Fruit fly (Drosophila melanogaster): ENCODE data around the gene Spn77Ba.

Gene Spn77Ba

DNA sequence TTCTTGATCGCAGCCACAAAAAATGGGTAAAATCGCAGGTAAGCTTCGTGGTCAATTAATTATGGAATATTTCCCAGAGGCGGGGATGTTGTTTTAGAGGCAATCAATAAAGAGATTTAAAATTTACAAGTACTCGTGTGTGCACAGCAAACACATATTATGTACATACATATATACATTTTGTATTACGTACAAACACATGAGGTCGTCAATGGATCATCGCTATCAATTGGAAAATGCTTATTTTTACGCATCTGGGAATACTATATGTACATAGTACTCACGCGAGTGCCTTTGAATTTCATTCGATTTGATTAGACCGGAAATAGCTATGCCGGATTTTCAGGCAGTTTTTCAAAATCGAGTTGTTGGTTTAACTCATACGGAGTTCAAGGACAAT lies 761 bp downstream of the Spn77Ba start:
- TF ChIP-seq CG6808 (GFP tag; optimal IDR thresholded peaks at IDR 0.05) = no peak
- TF ChIP-seq svp (GFP tag) = peak; percentile 69
- TF ChIP-seq CG3032 (tag; optimal IDR thresholded peaks at IDR 0.05) = no peak
- no peak for TF ChIP-seq Eip93F (GFP tag; optimal IDR thresholded peaks at IDR 0.05)
- no peak for TF ChIP-seq CG6163 (GFP tag; IDR thresholded peaks at IDR 0.05)
- TF ChIP-seq Smox (GFP tag; optimal IDR thresholded peaks at IDR 0.05) = no peak

- TF ChIP-seq dac (GFP tag; optimal IDR thresholded peaks at IDR 0.05) (no peak), CG8632 (GFP tag; optimal IDR thresholded peaks at IDR 0.05) (no peak), CG10669 (GFP tag; optimal IDR thresholded peaks at IDR 0.05) (no peak), fd59A (GFP tag; optimal IDR thresholded peaks at IDR 0.05) (no peak), Gug (GFP tag; IDR thresholded peaks at IDR 0.05) (no peak), Hr39 (GFP tag; optimal IDR thresholded peaks at IDR 0.05) (no peak), CG11902 (GFP tag; optimal IDR thresholded peaks at IDR 0.05) (no peak), OdsH (GFP tag; optimal IDR thresholded peaks at IDR 0.05) (no peak), CG10631 (GFP tag; optimal IDR thresholded peaks at IDR 0.05) (no peak), CG11762 (GFP tag; optimal IDR thresholded peaks at IDR 0.05; ENCODE audit: insufficient read depth) (no peak), Eip75B (GFP tag; optimal IDR thresholded peaks at IDR 0.05) (no peak), Lpt (GFP tag; optimal IDR thresholded peaks at IDR 0.05) (no peak), fd85E (GFP tag; optimal IDR thresholded peaks at IDR 0.05) (no peak), svp (GFP tag) (no peak), CG3919 (GFP tag; optimal IDR thresholded peaks at IDR 0.05) (no peak), Eip93F (GFP tag; optimal IDR thresholded peaks at IDR 0.05) (no peak), cyc (GFP tag; optimal IDR thresholded peaks at IDR 0.05) (no peak)
These were observed 3.1 kb downstream of the Spn77Ba start for dm6 chr3L:20320044-20320443.

DNA sequence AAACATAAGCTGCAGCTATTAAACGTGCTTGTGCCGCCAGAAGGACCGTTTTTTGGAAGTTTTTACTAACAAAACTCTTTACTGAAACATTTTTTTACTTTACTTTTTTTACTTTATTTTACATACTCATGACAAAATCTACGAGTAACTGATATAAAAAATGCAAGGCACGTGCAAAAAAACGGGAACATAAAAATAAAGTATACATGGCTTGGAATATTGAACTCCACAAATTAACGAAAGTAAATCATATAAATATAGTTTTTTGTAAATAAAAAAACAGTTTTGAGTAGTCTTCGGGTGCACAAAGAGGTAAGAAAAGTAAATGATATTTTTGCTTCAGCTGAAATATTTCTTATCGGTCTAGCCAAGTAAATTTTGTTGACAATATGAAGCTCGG lies 3.7 kb downstream of the Spn77Ba start, which contains the start of gene Spn77Bb:
Gene Spn77Bb (plus strand): TSS at position 301 of the 400 bp plus-strand sequence.
- TF ChIP-seq Ets96B (tag; optimal IDR thresholded peaks at IDR 0.05) (no peak), CG1621 (tag; optimal IDR thresholded peaks at IDR 0.05) (no peak), Blimp-1 (GFP tag; optimal IDR thresholded peaks at IDR 0.05) (no peak), CG31627 (GFP tag; optimal IDR thresholded peaks at IDR 0.05) (no peak), Sox14 (GFP tag; optimal IDR thresholded peaks at IDR 0.05) (no peak), vri (GFP tag; optimal IDR thresholded peaks at IDR 0.05) (no peak), Eip93F (GFP tag; optimal IDR thresholded peaks at IDR 0.05) (no peak), Sox102F (GFP tag; optimal IDR thresholded peaks at IDR 0.05) (no peak), CG10631 (GFP tag; optimal IDR thresholded peaks at IDR 0.05) (no peak), CG34406 (GFP tag; optimal IDR thresholded peaks at IDR 0.05) (no peak), cyc (GFP tag; optimal IDR thresholded peaks at IDR 0.05) (no peak), CG4318 (GFP tag; optimal IDR thresholded peaks at IDR 0.05) (no peak), CG11294 (GFP tag; IDR thresholded peaks at IDR 0.05) (no peak), CG7368 (GFP tag; optimal IDR thresholded peaks at IDR 0.05) (no peak), CG6792 (GFP tag; optimal IDR thresholded peaks at IDR 0.05) (no peak), esn (GFP tag; optimal IDR thresholded peaks at IDR 0.05) (no peak), spab (GFP tag; optimal IDR thresholded peaks at IDR 0.05) (no peak)

DNA sequence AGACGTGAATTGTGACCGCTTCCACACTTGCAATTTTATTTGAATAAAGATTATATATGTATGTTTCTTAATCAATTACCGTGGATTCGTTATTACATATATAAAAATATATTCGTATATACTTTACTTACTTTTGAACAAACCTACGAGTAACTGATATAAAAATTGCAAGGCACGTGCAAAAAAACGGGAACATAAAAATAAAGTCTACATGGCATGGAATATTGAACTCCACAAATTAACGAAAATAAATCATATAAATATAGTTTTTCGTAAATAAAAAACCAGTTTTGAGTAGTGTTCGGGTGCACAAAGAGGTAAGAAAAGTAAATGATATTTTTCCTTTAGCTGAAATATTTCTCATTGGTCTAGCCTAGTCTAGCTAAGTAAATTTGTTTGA lies 25.3 kb downstream of the Spn77Ba start, which contains the start of gene Spn77Bc:
Gene Spn77Bc (plus strand): TSS at position 301 of the 400 bp plus-strand sequence.
- no peak for TF ChIP-seq CG4318 (GFP tag; optimal IDR thresholded peaks at IDR 0.05)
- TF ChIP-seq CG8119 (GFP tag; IDR thresholded peaks at IDR 0.05) = no peak
- TF ChIP-seq salr (GFP tag; optimal IDR thresholded peaks at IDR 0.05) = no peak
- no peak for TF ChIP-seq Sox14 (GFP tag; optimal IDR thresholded peaks at IDR 0.05)
- TF ChIP-seq CG10669 (GFP tag; optimal IDR thresholded peaks at IDR 0.05) = no peak
- no peak for TF ChIP-seq acj6 (GFP tag; optimal IDR thresholded peaks at IDR 0.05)
- TF ChIP-seq Met (GFP tag; optimal IDR thresholded peaks at IDR 0.05) = no peak
- no peak for TF ChIP-seq CG15336 (GFP tag; IDR thresholded peaks at IDR 0.05)
- TF ChIP-seq Eip93F (GFP tag; optimal IDR thresholded peaks at IDR 0.05) = no peak
- no peak for TF ChIP-seq Sox15 (GFP tag; optimal IDR thresholded peaks at IDR 0.05)
- no peak for TF ChIP-seq dsx (GFP tag; optimal IDR thresholded peaks at IDR 0.05; ENCODE audit: poor library complexity, severe bottlenecking)
- no peak for TF ChIP-seq CG34406 (GFP tag; optimal IDR thresholded peaks at IDR 0.05)
- TF ChIP-seq eg (GFP tag; IDR thresholded peaks at IDR 0.05) = no peak
- no peak for TF ChIP-seq Sox102F (GFP tag; optimal IDR thresholded peaks at IDR 0.05)
- no peak for TF ChIP-seq Ets21C (GFP tag; optimal IDR thresholded peaks at IDR 0.05)
- TF ChIP-seq net (GFP tag; optimal IDR thresholded peaks at IDR 0.05) = no peak
- no peak for TF ChIP-seq Hr38 (GFP tag; optimal IDR thresholded peaks at IDR 0.05)
- no peak for TF ChIP-seq svp (GFP tag)
- no peak for TF ChIP-seq Ets96B (tag; optimal IDR thresholded peaks at IDR 0.05)
- TF ChIP-seq Blimp-1 (GFP tag; optimal IDR thresholded peaks at IDR 0.05) = no peak

Measured in whole organism, prepupa.